Fruit fly (Drosophila melanogaster): ENCODE measurements around the gene Ddr.
A peak's percentile ranks its signal among the peaks of the same experiment; 100 is the strongest.

Ddr gene

DNA sequence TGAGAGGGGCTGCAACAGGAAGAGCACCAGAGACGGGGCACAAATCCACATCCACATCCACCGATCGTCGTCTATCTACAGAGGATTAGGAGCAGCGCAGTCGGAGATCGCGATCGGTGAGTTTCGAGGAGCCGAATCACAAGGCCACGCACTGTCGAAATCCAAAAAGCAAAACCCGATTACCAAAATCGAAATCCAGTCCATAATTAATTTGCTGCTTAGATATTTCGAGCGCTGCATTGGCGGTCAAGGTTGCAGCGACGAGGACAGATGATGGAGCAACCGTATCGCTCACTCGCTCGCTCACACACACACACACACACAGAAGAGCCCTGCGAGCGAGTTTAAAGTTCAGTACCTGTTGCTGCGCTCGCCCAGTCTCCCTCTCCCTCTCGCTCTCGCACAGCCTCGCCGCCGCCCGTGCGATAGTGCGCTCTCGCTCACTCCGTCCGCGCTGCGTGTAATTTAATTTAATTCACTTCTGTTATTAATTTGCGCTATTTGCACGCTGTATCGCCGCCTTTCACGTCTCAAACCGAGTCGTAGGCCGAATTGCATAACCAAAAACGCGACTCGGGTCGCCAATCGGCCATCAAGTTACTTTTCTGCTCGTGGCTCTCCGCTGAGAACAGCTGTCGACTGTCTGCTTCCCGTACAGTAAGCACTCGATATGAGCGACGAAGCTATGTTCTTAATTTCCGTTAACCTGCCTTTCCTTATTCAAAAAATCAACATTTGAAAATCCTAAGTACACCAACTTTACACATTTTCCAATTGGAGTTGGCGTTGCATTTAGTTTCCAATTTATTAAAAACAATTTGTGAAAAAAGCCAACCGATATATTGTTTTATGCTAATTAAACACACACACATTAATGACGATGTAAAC lies 86.3 kb downstream of the Ddr start:
- TF ChIP-seq ey (GFP tag; optimal IDR thresholded peaks at IDR 0.05): peak; percentile 50
- TF ChIP-seq h (GFP tag; optimal IDR thresholded peaks at IDR 0.05): peak; percentile 32
- no peak for TF ChIP-seq dl (GFP tag; optimal IDR thresholded peaks at IDR 0.05; ENCODE audit: insufficient read depth in 1 of 2, partially characterized antibody in 2 of 2)
- no peak for TF ChIP-seq dsf (GFP tag; optimal IDR thresholded peaks at IDR 0.05; ENCODE audit: borderline replicate concordance)
- no peak for TF ChIP-seq Rel (GFP tag; optimal IDR thresholded peaks at IDR 0.05)
- no peak for TF ChIP-seq Rel (tag; optimal IDR thresholded peaks at IDR 0.05)
- TF ChIP-seq N (GFP tag; optimal IDR thresholded peaks at IDR 0.05): no peak
- TF ChIP-seq Hnf4 (GFP tag; optimal IDR thresholded peaks at IDR 0.05): peak; percentile 54
- TF ChIP-seq Myc (optimal IDR thresholded peaks at IDR 0.05): no peak
- no peak for TF ChIP-seq brk (GFP tag; optimal IDR thresholded peaks at IDR 0.05)
- no peak for TF ChIP-seq Hr83 (GFP tag; optimal IDR thresholded peaks at IDR 0.05; ENCODE audit: poor library complexity, severe bottlenecking)
- no peak for TF ChIP-seq CrebA (GFP tag; optimal IDR thresholded peaks at IDR 0.05; ENCODE audit: borderline replicate concordance)
- no peak for TF ChIP-seq sage (GFP tag; optimal IDR thresholded peaks at IDR 0.05)
- no peak for TF ChIP-seq Abd-B (GFP tag; optimal IDR thresholded peaks at IDR 0.05)
- TF ChIP-seq tai (GFP tag; optimal IDR thresholded peaks at IDR 0.05): no peak
- no peak for TF ChIP-seq pan (optimal IDR thresholded peaks at IDR 0.05)
- TF ChIP-seq CG9705 (GFP tag; optimal IDR thresholded peaks at IDR 0.05): no peak
- no peak for TF ChIP-seq sv (GFP tag; optimal IDR thresholded peaks at IDR 0.05)
- peak in 1 of 2 experiments; percentile 43 for TF ChIP-seq foxo (GFP tag; optimal IDR thresholded peaks at IDR 0.05)
- TF ChIP-seq Hr78 (GFP tag; optimal IDR thresholded peaks at IDR 0.05): no peak
- TF ChIP-seq HLH106 (tag; optimal IDR thresholded peaks at IDR 0.05): peak; percentile 20
- TF ChIP-seq jim (GFP tag; optimal IDR thresholded peaks at IDR 0.05): no peak
- TF ChIP-seq Dfd (GFP tag; optimal IDR thresholded peaks at IDR 0.05): no peak
- peak; percentile 2 for TF ChIP-seq dmrt93B (GFP tag; optimal IDR thresholded peaks at IDR 0.05)
- TF ChIP-seq usp (GFP tag; optimal IDR thresholded peaks at IDR 0.05): no peak
- no peak for TF ChIP-seq Vsx2 (GFP tag; optimal IDR thresholded peaks at IDR 0.05; ENCODE audit: partially characterized antibody)
- peak; percentile 17 for TF ChIP-seq woc (GFP tag; optimal IDR thresholded peaks at IDR 0.05)
- no peak for TF ChIP-seq psq (GFP tag; optimal IDR thresholded peaks at IDR 0.05)
- peak; percentile 38 for TF ChIP-seq rgr (GFP tag; optimal IDR thresholded peaks at IDR 0.05)
- peak; percentile 5 for TF ChIP-seq lola (GFP tag; optimal IDR thresholded peaks at IDR 0.05)
- TF ChIP-seq br (GFP tag; optimal IDR thresholded peaks at IDR 0.05): peak; percentile 55
- TF ChIP-seq GATAd (GFP tag; optimal IDR thresholded peaks at IDR 0.05): no peak
- TF ChIP-seq Sp1 (GFP tag; optimal IDR thresholded peaks at IDR 0.05): no peak
- no peak for TF ChIP-seq Jra (GFP tag; optimal IDR thresholded peaks at IDR 0.05)
- peak; percentile 35 for TF ChIP-seq Dif (GFP tag; optimal IDR thresholded peaks at IDR 0.05; ENCODE audit: partially characterized antibody)
- TF ChIP-seq OdsH (GFP tag; optimal IDR thresholded peaks at IDR 0.05): peak; percentile 22
- TF ChIP-seq Mio (GFP tag; optimal IDR thresholded peaks at IDR 0.05): no peak
- peak; percentile 8 for TF ChIP-seq CG32264 (GFP tag; optimal IDR thresholded peaks at IDR 0.05)
- TF ChIP-seq fru (GFP tag; optimal IDR thresholded peaks at IDR 0.05): no peak

- no peak for TF ChIP-seq Sp1 (GFP tag; optimal IDR thresholded peaks at IDR 0.05)
- TF ChIP-seq pan (optimal IDR thresholded peaks at IDR 0.05): no peak
- TF ChIP-seq CG32264 (GFP tag; optimal IDR thresholded peaks at IDR 0.05): no peak
- TF ChIP-seq lola (GFP tag; optimal IDR thresholded peaks at IDR 0.05): no peak
- TF ChIP-seq sage (GFP tag; optimal IDR thresholded peaks at IDR 0.05): no peak
- TF ChIP-seq Dfd (GFP tag; optimal IDR thresholded peaks at IDR 0.05): no peak
- TF ChIP-seq dl (GFP tag; optimal IDR thresholded peaks at IDR 0.05; ENCODE audit: insufficient read depth in 1 of 2, partially characterized antibody in 2 of 2): no peak
- no peak for TF ChIP-seq h (GFP tag; optimal IDR thresholded peaks at IDR 0.05)
- no peak for TF ChIP-seq CrebA (GFP tag; optimal IDR thresholded peaks at IDR 0.05; ENCODE audit: borderline replicate concordance)
- TF ChIP-seq jim (GFP tag; optimal IDR thresholded peaks at IDR 0.05): no peak
- TF ChIP-seq Mio (GFP tag; optimal IDR thresholded peaks at IDR 0.05): no peak
- no peak for TF ChIP-seq dmrt93B (GFP tag; optimal IDR thresholded peaks at IDR 0.05)
- no peak for TF ChIP-seq Vsx2 (GFP tag; optimal IDR thresholded peaks at IDR 0.05; ENCODE audit: partially characterized antibody)
These were observed 87.4 kb downstream of the Ddr start for dm6 chr2L:6340222-6340725.

Measured in whole organism, wandering third instar larva.